Fruit fly (Drosophila melanogaster) whole organism, embryonic: ENCODE data around the gene CG14646.

ENCODE experiments used
- Aef1 ChIP-seq: fragments of 200-800 bp; sonication (Bioruptor generic); IDR thresholded peaks from 3 replicates; pipeline ENCODE4 v1.3.6; 2022; ENCODE audit warnings: missing biosample characterization, missing genetic modification characterization
- B-H1 ChIP-seq: fragments of 200-800 bp; sonication (Bioruptor generic); IDR thresholded peaks from 3 replicates; pipeline ENCODE4 v1.3.6; 2022; ENCODE audit warnings: missing biosample characterization, missing genetic modification characterization
- CG10267 ChIP-seq: fragments of 200-800 bp; sonication (Bioruptor generic); optimal IDR thresholded peaks from 2 replicates; lab custom pipeline; 2018; ENCODE audit warnings: missing biosample characterization, mild to moderate bottlenecking, missing genetic modification characterization, moderate library complexity
- CG10462 ChIP-seq: fragments of 200-800 bp; sonication (Bioruptor generic); optimal IDR thresholded peaks from 2 replicates; lab custom pipeline; 2016; ENCODE audit warnings: missing biosample characterization, missing genetic modification characterization
- CG10543 ChIP-seq: fragments of 200-800 bp; sonication (Bioruptor generic); optimal IDR thresholded peaks from 3 replicates; lab custom pipeline; 2017; ENCODE audit warnings: missing biosample characterization, mild to moderate bottlenecking, missing genetic modification characterization, moderate library complexity
- CG11504 ChIP-seq: fragments of 200-800 bp; sonication (Bioruptor generic); optimal IDR thresholded peaks from 3 replicates; lab custom pipeline; 2019; ENCODE audit warnings: missing biosample characterization, mild to moderate bottlenecking, missing genetic modification characterization, moderate library complexity
- CG12659 ChIP-seq: fragments of 200-800 bp; sonication (Bioruptor generic); optimal IDR thresholded peaks from 3 replicates; lab custom pipeline; 2017; ENCODE audit warnings: mild to moderate bottlenecking, missing biosample characterization, missing genetic modification reagents, missing genetic modification characterization
- CG12942 ChIP-seq: fragments of 200-800 bp; sonication (Bioruptor generic); optimal IDR thresholded peaks from 3 replicates; lab custom pipeline; 2016; ENCODE audit warnings: missing biosample characterization, missing genetic modification characterization
- CG13296 ChIP-seq: fragments of 200-800 bp; sonication (Bioruptor generic); optimal IDR thresholded peaks from 3 replicates; lab custom pipeline; 2018; ENCODE audit warnings: missing biosample characterization, mild to moderate bottlenecking, missing genetic modification characterization
- CG13424 ChIP-seq: fragments of 200-800 bp; sonication (Bioruptor generic); optimal IDR thresholded peaks from 2 replicates; lab custom pipeline; 2019; ENCODE audit warnings: missing biosample characterization, mild to moderate bottlenecking, missing genetic modification characterization, moderate library complexity
- CG13894 ChIP-seq: fragments of 200-800 bp; sonication (Bioruptor generic); optimal IDR thresholded peaks from 3 replicates; lab custom pipeline; 2018; ENCODE audit warnings: missing biosample characterization, mild to moderate bottlenecking, missing genetic modification characterization, moderate library complexity
- CG1529 ChIP-seq: fragments of 200-800 bp; sonication (Bioruptor generic); optimal IDR thresholded peaks from 3 replicates; lab custom pipeline; 2018; ENCODE audit warnings: missing biosample characterization, missing genetic modification characterization
- CG15514 ChIP-seq: fragments of 200-800 bp; sonication (Bioruptor generic); optimal IDR thresholded peaks from 3 replicates; lab custom pipeline; 2017; ENCODE audit warnings: missing biosample characterization, missing genetic modification characterization, mild to moderate bottlenecking, moderate library complexity, missing genetic modification reagents
- CG17385 ChIP-seq: fragments of 200-800 bp; sonication (Bioruptor generic); optimal IDR thresholded peaks from 3 replicates; lab custom pipeline; 2018; ENCODE audit warnings: missing biosample characterization, mild to moderate bottlenecking, missing genetic modification characterization
- CG1792 ChIP-seq: fragments of 200-800 bp; sonication (Bioruptor generic); optimal IDR thresholded peaks from 2 replicates; lab custom pipeline; 2016; ENCODE audit warnings: missing biosample characterization, missing genetic modification characterization
- CG18599 ChIP-seq: fragments of 200-800 bp; sonication (Bioruptor generic); optimal IDR thresholded peaks from 3 replicates; lab custom pipeline; 2017; ENCODE audit warnings: missing biosample characterization, missing genetic modification characterization, mild to moderate bottlenecking, moderate library complexity, missing genetic modification reagents
- CG2202 ChIP-seq: fragments of 200-800 bp; sonication (Bioruptor generic); optimal IDR thresholded peaks from 2 replicates; lab custom pipeline; 2018; ENCODE audit warnings: missing biosample characterization, mild to moderate bottlenecking, missing genetic modification characterization
- CG4424 ChIP-seq: fragments of 200-800 bp; sonication (Bioruptor generic); optimal IDR thresholded peaks from 3 replicates; lab custom pipeline; 2016; ENCODE audit warnings: missing biosample characterization, missing genetic modification characterization
- CG6175 ChIP-seq: fragments of 200-800 bp; sonication (Bioruptor generic); IDR thresholded peaks from 3 replicates; pipeline ENCODE4 v1.3.6; 2022; ENCODE audit warnings: missing biosample characterization, missing genetic modification characterization
- CkIIα-i1 ChIP-seq: fragments of 200-800 bp; sonication (Bioruptor generic); IDR thresholded peaks from 2 replicates; pipeline ENCODE4 v1.3.6; 2022; ENCODE audit warnings: missing biosample characterization, missing genetic modification characterization
- Deaf1 ChIP-seq: fragments of 200-800 bp; optimal IDR thresholded peaks from 3 replicates; lab custom pipeline; 2019; ENCODE audit warnings: missing biosample characterization, mild to moderate bottlenecking, missing genetic modification characterization, moderate library complexity
- Ets97D ChIP-seq: fragments of 200-800 bp; sonication (Bioruptor generic); optimal IDR thresholded peaks from 3 replicates; lab custom pipeline; 2016; ENCODE audit warnings: missing biosample characterization, missing genetic modification characterization
- Jarid2 ChIP-seq: fragments of 200-800 bp; sonication (Bioruptor generic); optimal IDR thresholded peaks from 3 replicates; lab custom pipeline; 2017; ENCODE audit warnings: mild to moderate bottlenecking, missing biosample characterization, missing genetic modification reagents, missing genetic modification characterization
- NC2α ChIP-seq: fragments of 200-800 bp; sonication (Bioruptor generic); optimal IDR thresholded peaks from 2 replicates; lab custom pipeline; 2016; ENCODE audit warnings: missing biosample characterization, missing genetic modification characterization
- Neu2 ChIP-seq: fragments of 200-800 bp; sonication (Bioruptor generic); optimal IDR thresholded peaks from 3 replicates; lab custom pipeline; 2016; ENCODE audit warnings: missing biosample characterization, missing genetic modification characterization, borderline replicate concordance
- Nf-YB ChIP-seq: fragments of 200-800 bp; sonication (Bioruptor generic); optimal IDR thresholded peaks from 3 replicates; lab custom pipeline; 2019; ENCODE audit warnings: missing biosample characterization, mild to moderate bottlenecking, missing genetic modification characterization, moderate library complexity
- Nf-YC ChIP-seq: fragments of 200-800 bp; optimal IDR thresholded peaks from 3 replicates; lab custom pipeline; 2019; ENCODE audit warnings: missing biosample characterization, mild to moderate bottlenecking, missing genetic modification characterization, moderate library complexity
- Pdp1 ChIP-seq, 2 experiments: fragments of 200-800 bp; sonication (Bioruptor generic); optimal IDR thresholded peaks; 3 replicates each; lab custom pipeline; 2016; ENCODE audit warnings: missing biosample characterization in 2 of 2, missing genetic modification characterization in 2 of 2, mild to moderate bottlenecking in 1 of 2, moderate library complexity in 1 of 2
- Poxn ChIP-seq: fragments of 200-800 bp; sonication (Bioruptor generic); IDR thresholded peaks from 2 replicates; pipeline ENCODE4 v1.3.6; 2022; ENCODE audit warnings: missing biosample characterization, missing genetic modification characterization
- ab ChIP-seq: fragments of 200-800 bp; sonication (Bioruptor generic); optimal IDR thresholded peaks from 2 replicates; lab custom pipeline; 2016; ENCODE audit warnings: missing biosample characterization, missing genetic modification characterization
- bab2 ChIP-seq: fragments of 200-800 bp; sonication (Bioruptor generic); optimal IDR thresholded peaks from 2 replicates; lab custom pipeline; 2016; ENCODE audit warnings: missing biosample characterization, missing genetic modification characterization
- bigmax ChIP-seq: fragments of 200-800 bp; sonication (Bioruptor generic); optimal IDR thresholded peaks from 2 replicates; lab custom pipeline; 2018; ENCODE audit warnings: missing biosample characterization, mild to moderate bottlenecking, missing genetic modification characterization
- corto ChIP-seq: fragments of 200-800 bp; sonication (Bioruptor generic); optimal IDR thresholded peaks from 2 replicates; lab custom pipeline; 2016; ENCODE audit warnings: missing biosample characterization, mild to moderate bottlenecking, missing genetic modification characterization, moderate library complexity
- croc ChIP-seq: fragments of 200-800 bp; sonication (Bioruptor generic); conservative IDR thresholded peaks from 3 replicates; pipeline ENCODE4 v1.3.6; 2022; ENCODE audit warnings: missing biosample characterization, missing genetic modification characterization
- dan ChIP-seq: fragments of 200-800 bp; sonication (Bioruptor generic); IDR thresholded peaks from 2 replicates; pipeline ENCODE4 v1.3.6; 2022; ENCODE audit warnings: missing biosample characterization, missing genetic modification characterization
- danr ChIP-seq: fragments of 200-800 bp; sonication (Bioruptor generic); IDR thresholded peaks from 2 replicates; pipeline ENCODE4 v1.3.6; 2022; ENCODE audit warnings: missing biosample characterization, missing genetic modification characterization
- ewg ChIP-seq: fragments of 200-800 bp; sonication (Bioruptor generic); optimal IDR thresholded peaks from 3 replicates; lab custom pipeline; 2017; ENCODE audit warnings: mild to moderate bottlenecking, missing biosample characterization, missing genetic modification reagents, missing genetic modification characterization
- gce ChIP-seq: fragments of 200-800 bp; sonication (Bioruptor generic); IDR thresholded peaks from 3 replicates; pipeline ENCODE4 v1.3.6; 2022; ENCODE audit warnings: missing biosample characterization, missing genetic modification characterization
- h ChIP-seq: fragments of >200 bp; optimal IDR thresholded peaks from 2 replicates; lab custom pipeline; 2017
- klu ChIP-seq: fragments of 200-800 bp; sonication (Bioruptor generic); IDR thresholded peaks from 2 replicates; pipeline ENCODE4 v1.3.6; 2022; ENCODE audit warnings: missing biosample characterization, missing genetic modification characterization
- lab ChIP-seq: fragments of 200-800 bp; sonication (Bioruptor generic); optimal IDR thresholded peaks from 3 replicates; lab custom pipeline; 2017; ENCODE audit warnings: missing biosample characterization, missing genetic modification characterization, mild to moderate bottlenecking, moderate library complexity, missing genetic modification reagents
- onecut ChIP-seq: fragments of 200-800 bp; sonication (Bioruptor generic); IDR thresholded peaks from 2 replicates; pipeline ENCODE4 v1.3.6; 2022; ENCODE audit warnings: missing biosample characterization, missing genetic modification characterization
- pho ChIP-seq: fragments of 200-800 bp; sonication (Bioruptor generic); optimal IDR thresholded peaks from 2 replicates; lab custom pipeline; 2016; ENCODE audit warnings: missing biosample characterization, missing genetic modification characterization
- prd ChIP-seq, 3 experiments: fragments of >200 bp in 2 of 3; fragments of 200-800 bp in 1 of 3; sonication (Bioruptor generic) in 1 of 3; optimal IDR thresholded peaks in 2 of 3; IDR thresholded peaks in 1 of 3; 2 replicates in 2 of 3; 3 replicates in 1 of 3; pipeline versions ENCODE4 v1.3.6 to Lab custom; 2017 to 2022; ENCODE audit warnings: missing biosample characterization in 1 of 3, missing genetic modification characterization in 1 of 3
- seq ChIP-seq: fragments of 200-800 bp; sonication (Bioruptor generic); IDR thresholded peaks from 2 replicates; pipeline ENCODE4 v1.3.6; 2022; ENCODE audit warnings: missing biosample characterization, missing genetic modification characterization
- sima ChIP-seq: fragments of 200-800 bp; sonication (Bioruptor generic); optimal IDR thresholded peaks from 2 replicates; lab custom pipeline; 2016; ENCODE audit warnings: missing biosample characterization, missing genetic modification characterization
- tin ChIP-seq: fragments of 200-800 bp; sonication (Bioruptor generic); optimal IDR thresholded peaks from 3 replicates; lab custom pipeline; 2016; ENCODE audit warnings: missing biosample characterization, missing genetic modification characterization
- unc-4 ChIP-seq: fragments of 200-800 bp; sonication (Bioruptor generic); IDR thresholded peaks from 2 replicates; pipeline ENCODE4 v1.3.6; 2022; ENCODE audit warnings: missing biosample characterization, missing genetic modification characterization; ENCODE audit not compliant: partially characterized antibody

CG14646 gene

dm6 chr3R:4353569-4353968 lies 36.6 kb upstream of the CG14646 start:
- TF ChIP-seq Nf-YB (GFP tag; lab: Kevin White, UChicago) (peak; percentile 56), CG1792 (GFP tag; lab: Kevin White, UChicago) (no peak), Deaf1 (tag; lab: Kevin White, UChicago) (peak; percentile 21), Nf-YC (tag; lab: Kevin White, UChicago) (peak; percentile 65), seq (peak; percentile 62; the same call in 1 of the 2 replicates), ewg (GFP tag; lab: Kevin White, UChicago) (no peak)

dm6 chr3R:4359625-4360024 lies 30.5 kb upstream of the CG14646 start, which contains the start of gene CG1090:
TSS of gene CG1090 (plus strand) at chr3R:4359883.
- no peak for TF ChIP-seq CG11504 (tag; lab: Kevin White, UChicago)
- TF ChIP-seq klu (GFP tag; lab: Robert Waterston, UW), result no peak
- no peak for TF ChIP-seq h
- peak; percentile 6 for TF ChIP-seq Nf-YB (GFP tag; lab: Kevin White, UChicago)
- no peak for TF ChIP-seq CG10267 (tag; lab: Kevin White, UChicago)
- no peak for TF ChIP-seq bigmax (GFP tag; lab: Kevin White, UChicago)
- no peak for TF ChIP-seq corto (GFP tag; lab: Kevin White, UChicago)
- peak; percentile 68 for TF ChIP-seq Ets97D
- TF ChIP-seq Pdp1 (GFP tag; optimal IDR thresholded peaks at IDR 0.05; lab: Kevin White, UChicago), result no peak
- no peak for TF ChIP-seq ab
- peak; percentile 28 for TF ChIP-seq CG17385 (GFP tag; lab: Kevin White, UChicago)
- TF ChIP-seq bab2, result no peak
- peak; percentile 41 for TF ChIP-seq CG13894 (tag; lab: Kevin White, UChicago)
- peak; percentile 40 for TF ChIP-seq CG13296 (GFP tag; lab: Kevin White, UChicago)
- no peak for TF ChIP-seq pho (GFP tag; lab: Kevin White, UChicago)
- no peak for TF ChIP-seq prd (optimal IDR thresholded peaks at IDR 0.05; lab: Kevin White, UChicago)
- no peak for TF ChIP-seq prd (GFP tag; IDR thresholded peaks at IDR 0.05; lab: Robert Waterston, UW)
- no peak for TF ChIP-seq dan (GFP tag; lab: Robert Waterston, UW)
- peak; percentile 55; the same call in 1 of the 2 replicates for TF ChIP-seq onecut (GFP tag; lab: Robert Waterston, UW)
- TF ChIP-seq tin (GFP tag; lab: Kevin White, UChicago), result no peak
- TF ChIP-seq CG18599 (GFP tag; lab: Kevin White, UChicago), result peak; percentile 70
- peak; percentile 64 for TF ChIP-seq CG10543
- no peak for TF ChIP-seq Neu2
- no peak for TF ChIP-seq croc (GFP tag; lab: Robert Waterston, UW)
- no peak for TF ChIP-seq Aef1 (GFP tag; lab: Robert Waterston, UW)
- TF ChIP-seq CG12942 (GFP tag; lab: Kevin White, UChicago), result no peak
- peak; percentile 8 for TF ChIP-seq Jarid2
- TF ChIP-seq CG10462, result no peak
- TF ChIP-seq CG12659, result peak; percentile 10
- no peak for TF ChIP-seq B-H1 (GFP tag; lab: Robert Waterston, UW)
- no peak for TF ChIP-seq CG4424
- no peak for TF ChIP-seq danr (GFP tag; lab: Robert Waterston, UW)
- TF ChIP-seq CG15514, result peak; percentile 56
- TF ChIP-seq CG13424 (tag; lab: Kevin White, UChicago), result no peak
- TF ChIP-seq gce (GFP tag; lab: Robert Waterston, UW), result 0 out of 3 replicates have a peak, but pooled peaks have one; percentile 39
- TF ChIP-seq lab (GFP tag; lab: Kevin White, UChicago), result peak; percentile 77
- TF ChIP-seq CG2202 (tag; lab: Kevin White, UChicago), result no peak
- peak; percentile 37 for TF ChIP-seq Nf-YC (tag; lab: Kevin White, UChicago)
- TF ChIP-seq CkIIα-i1 (GFP tag; lab: Robert Waterston, UW), result no peak
- no peak for TF ChIP-seq Poxn (GFP tag; lab: Robert Waterston, UW)
- no peak for TF ChIP-seq sima (GFP tag; lab: Kevin White, UChicago)
- TF ChIP-seq CG6175 (GFP tag; lab: Robert Waterston, UW), result peak; percentile 39; the same call in 1 of the 3 replicates
- TF ChIP-seq NC2α (GFP tag; lab: Kevin White, UChicago), result no peak
- TF ChIP-seq unc-4 (GFP tag; lab: Robert Waterston, UW), result 0 out of 2 replicates have a peak, but pooled peaks have one; percentile 29
- TF ChIP-seq CG1529 (GFP tag; lab: Kevin White, UChicago), result no peak
